Worm (Caenorhabditis elegans) whole organism, midembryonic: ENCODE results near the gene sand-1.

Experiments used
- T22C8.4 ChIP-seq: fragments of 200-800 bp; sonication (Bioruptor generic); IDR thresholded peaks from 2 replicates; pipeline ENCODE4 v1.3.6; 2022; ENCODE audit warnings: missing genetic modification characterization, missing compliant biosample characterization
- cog-1 ChIP-seq: sonication (generic microtip); optimal IDR thresholded peaks from 2 replicates; lab custom pipeline; 2016; ENCODE audit warnings: missing genetic modification characterization, missing compliant biosample characterization
- flt-1 ChIP-seq: fragments of 200-800 bp; sonication (Bioruptor generic); IDR thresholded peaks from 2 replicates; pipeline ENCODE4 v1.3.6; 2022; ENCODE audit warnings: missing genetic modification characterization, missing compliant biosample characterization
- klf-2 ChIP-seq: fragments of 200-800 bp; sonication (Bioruptor generic); conservative IDR thresholded peaks from 2 replicates; pipeline ENCODE4 v1.3.6; 2022; ENCODE audit warnings: missing genetic modification reagents, missing genetic modification characterization, missing compliant biosample characterization
- med-1 ChIP-seq: sonication (generic microtip); optimal IDR thresholded peaks from 2 replicates; lab custom pipeline; 2017; ENCODE audit warnings: missing genetic modification characterization, mild to moderate bottlenecking, missing compliant biosample characterization, antibody characterized with exemption, missing genetic modification reagents; ENCODE audit not compliant: insufficient read depth
- ref-1 ChIP-seq: fragments of 200-800 bp; sonication (Bioruptor generic); conservative IDR thresholded peaks from 2 replicates; pipeline ENCODE4 v1.3.6; 2022; ENCODE audit warnings: missing genetic modification reagents, missing genetic modification characterization, missing compliant biosample characterization
- tab-1 ChIP-seq: fragments of 200-800 bp; sonication (Bioruptor generic); IDR thresholded peaks from 2 replicates; pipeline ENCODE4 v1.3.6; 2022; ENCODE audit warnings: missing genetic modification characterization, missing compliant biosample characterization
- ztf-23 ChIP-seq: fragments of 200-800 bp; sonication (Bioruptor generic); IDR thresholded peaks from 2 replicates; pipeline ENCODE4 v1.3.6; 2022; ENCODE audit warnings: missing genetic modification reagents, missing genetic modification characterization, missing compliant biosample characterization
- ztf-29 ChIP-seq: fragments of 200-800 bp; sonication (Bioruptor generic); IDR thresholded peaks from 2 replicates; pipeline ENCODE4 v1.3.6; 2022; ENCODE audit warnings: missing genetic modification reagents, missing genetic modification characterization, missing compliant biosample characterization

DNA sequence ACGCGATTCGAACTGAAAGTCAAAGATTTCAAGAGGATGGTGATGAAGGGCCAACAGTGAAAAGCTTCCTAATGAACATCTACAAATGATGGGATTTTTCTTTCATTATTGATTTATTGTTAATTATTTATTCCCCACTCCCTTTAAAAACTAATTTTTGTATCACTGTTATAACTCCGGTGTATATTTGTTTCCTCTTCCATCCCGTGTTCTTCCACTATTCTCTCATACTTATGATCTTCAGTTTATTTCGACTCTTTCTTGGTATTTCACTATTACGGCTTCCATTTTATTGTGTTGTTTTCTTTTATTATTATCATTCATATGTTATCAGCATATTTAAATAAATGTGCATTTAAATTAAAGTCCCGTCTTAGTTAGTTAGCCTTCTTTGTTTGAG, 7.7 kb downstream of the sand-1 start:
- TF ChIP-seq flt-1 (GFP tag; lab: Robert Waterston, UW) (no peak), ref-1 (GFP tag; lab: Robert Waterston, UW) (no peak), klf-2 (GFP tag; lab: Robert Waterston, UW) (no peak), cog-1 (tag; lab: Kevin White, UChicago) (no peak), med-1 (GFP tag; lab: Kevin White, UChicago) (no peak), T22C8.4 (GFP tag; lab: Robert Waterston, UW) (no peak), ztf-29 (no peak), ztf-23 (GFP tag; lab: Robert Waterston, UW) (no peak), tab-1 (no peak)
